Worm (Caenorhabditis elegans) whole organism, L4 larva: Measurements from ENCODE around the gene E02H1.1.

Experiments used
- D1046.2 ChIP-seq: fragments of 200-800 bp; sonication (Bioruptor generic); IDR thresholded peaks from 2 replicates; pipeline ENCODE4 v1.3.6; 2022; ENCODE audit warnings: missing genetic modification characterization, missing compliant biosample characterization
- F37D6.2 ChIP-seq: sonication (generic microtip); optimal IDR thresholded peaks from 2 replicates; lab custom pipeline; 2016; ENCODE audit warnings: mild to moderate bottlenecking, missing genetic modification characterization, missing compliant biosample characterization
- F44E2.7 ChIP-seq: fragments of 200-800 bp; sonication (Bioruptor generic); IDR thresholded peaks from 2 replicates; pipeline ENCODE4 v2.1.2; 2022; ENCODE audit warnings: missing genetic modification characterization, missing compliant biosample characterization
- R02D3.7 ChIP-seq: fragments of 150-350 bp; sonication (generic microtip); optimal IDR thresholded peaks from 3 replicates; lab custom pipeline; 2014; ENCODE audit warnings: missing biosample characterization, missing genetic modification characterization
- Y105C5A.15 ChIP-seq: fragments of 200-800 bp; sonication (Bioruptor generic); IDR thresholded peaks from 2 replicates; pipeline ENCODE4 v1.3.6; 2022; ENCODE audit warnings: missing genetic modification characterization, missing compliant biosample characterization
- Y75B8A.6 ChIP-seq: fragments of 200-800 bp; sonication (Bioruptor generic); IDR thresholded peaks from 2 replicates; pipeline ENCODE4 v1.3.6; 2022; ENCODE audit warnings: missing genetic modification reagents, missing genetic modification characterization, missing compliant biosample characterization
- aly-2 ChIP-seq: sonication (generic microtip); optimal IDR thresholded peaks from 2 replicates; lab custom pipeline; 2018; ENCODE audit warnings: missing biosample characterization, missing genetic modification characterization
- attf-4 ChIP-seq: sonication (generic microtip); optimal IDR thresholded peaks from 3 replicates; lab custom pipeline; 2017; ENCODE audit warnings: missing biosample characterization, missing genetic modification characterization
- ceh-62 ChIP-seq: sonication (generic microtip); optimal IDR thresholded peaks from 2 replicates; lab custom pipeline; 2017; ENCODE audit warnings: missing biosample characterization, missing genetic modification characterization
- cey-2 ChIP-seq: sonication (generic microtip); optimal IDR thresholded peaks from 3 replicates; lab custom pipeline; 2017; ENCODE audit warnings: missing genetic modification characterization, mild to moderate bottlenecking, missing compliant biosample characterization, antibody characterized with exemption, borderline replicate concordance; ENCODE audit not compliant: insufficient read depth
- daf-8 ChIP-seq: fragments of 200-800 bp; sonication (Bioruptor generic); IDR thresholded peaks from 2 replicates; pipeline ENCODE4 v1.3.6; 2022; ENCODE audit warnings: missing genetic modification characterization, missing compliant biosample characterization
- dmd-9 ChIP-seq: fragments of 200-800 bp; sonication (Bioruptor generic); IDR thresholded peaks from 2 replicates; pipeline ENCODE4 v1.3.6; 2022; ENCODE audit warnings: missing genetic modification reagents, missing genetic modification characterization, missing compliant biosample characterization
- dpl-1 ChIP-seq: fragments of 150-350 bp; optimal IDR thresholded peaks from 2 replicates; lab custom pipeline; 2014; ENCODE audit warnings: missing biosample characterization, missing genetic modification reagents, missing genetic modification characterization
- duxl-1 ChIP-seq: sonication (generic microtip); optimal IDR thresholded peaks from 2 replicates; lab custom pipeline; 2016; ENCODE audit warnings: mild to moderate bottlenecking, missing genetic modification characterization, moderate library complexity, missing compliant biosample characterization; ENCODE audit not compliant: poor library complexity
- dve-1 ChIP-seq: sonication (generic microtip); optimal IDR thresholded peaks from 2 replicates; lab custom pipeline; 2017; ENCODE audit warnings: antibody characterized with exemption, mild to moderate bottlenecking, missing genetic modification characterization, missing compliant biosample characterization; ENCODE audit not compliant: insufficient read depth
- egl-43 ChIP-seq: fragments of 200-800 bp; sonication (Bioruptor generic); IDR thresholded peaks from 2 replicates; pipeline ENCODE4 v1.3.6; 2022; ENCODE audit warnings: missing genetic modification reagents, missing genetic modification characterization, missing compliant biosample characterization
- fos-1 ChIP-seq: fragments of 150-350 bp; optimal IDR thresholded peaks from 2 replicates; lab custom pipeline; 2014; ENCODE audit warnings: missing biosample characterization, missing genetic modification characterization
- hlh-11 ChIP-seq: fragments of 200-800 bp; sonication (Bioruptor generic); optimal IDR thresholded peaks from 2 replicates; lab custom pipeline; 2018; ENCODE audit warnings: mild to moderate bottlenecking, missing genetic modification characterization, missing compliant biosample characterization
- hmg-1.1 ChIP-seq: fragments of 200-800 bp; sonication (Bioruptor generic); IDR thresholded peaks from 2 replicates; pipeline ENCODE4 v1.3.6; 2022; ENCODE audit warnings: missing genetic modification reagents, missing genetic modification characterization, missing compliant biosample characterization
- jun-1 ChIP-seq: fragments of 150-350 bp; optimal IDR thresholded peaks from 2 replicates; lab custom pipeline; 2014; ENCODE audit warnings: missing biosample characterization, missing genetic modification reagents, missing genetic modification characterization
- lin-1 ChIP-seq: fragments of 200-800 bp; sonication (Bioruptor generic); IDR thresholded peaks from 2 replicates; pipeline ENCODE4 v1.3.6; 2022; ENCODE audit warnings: missing genetic modification reagents, missing genetic modification characterization, missing compliant biosample characterization
- lin-39 ChIP-seq: fragments of 150-350 bp; optimal IDR thresholded peaks from 2 replicates; lab custom pipeline; 2014; ENCODE audit warnings: missing biosample characterization, missing genetic modification reagents, missing genetic modification characterization
- madf-5 ChIP-seq, 2 experiments: fragments of 200-800 bp; sonication (Bioruptor generic); IDR thresholded peaks; 2 replicates each; pipeline ENCODE4 v1.3.6; 2022; ENCODE audit warnings: missing compliant biosample characterization in 2 of 2, missing genetic modification characterization in 2 of 2
- mdt-29 ChIP-seq: fragments of 200-800 bp; sonication (Bioruptor generic); IDR thresholded peaks from 2 replicates; pipeline ENCODE4 v1.3.6; 2022; ENCODE audit warnings: missing genetic modification reagents, missing genetic modification characterization, missing compliant biosample characterization
- mxl-2 ChIP-seq: fragments of 200-800 bp; sonication (Bioruptor generic); conservative IDR thresholded peaks from 2 replicates; pipeline ENCODE4 v1.3.6; 2022; ENCODE audit warnings: missing genetic modification reagents, missing genetic modification characterization, missing compliant biosample characterization
- nhr-102 ChIP-seq: sonication (generic microtip); optimal IDR thresholded peaks from 2 replicates; lab custom pipeline; 2016; ENCODE audit warnings: mild to moderate bottlenecking, missing genetic modification characterization, moderate library complexity, missing compliant biosample characterization
- nhr-41 ChIP-seq: fragments of 200-800 bp; sonication (Bioruptor generic); IDR thresholded peaks from 2 replicates; pipeline ENCODE4 v1.3.6; 2022; ENCODE audit warnings: missing genetic modification reagents, missing genetic modification characterization, missing compliant biosample characterization
- nhr-76 ChIP-seq: fragments of 150-350 bp; optimal IDR thresholded peaks from 2 replicates; lab custom pipeline; 2014; ENCODE audit warnings: missing biosample characterization, missing genetic modification characterization
- sdz-12 ChIP-seq: fragments of 200-800 bp; sonication (Bioruptor generic); optimal IDR thresholded peaks from 2 replicates; lab custom pipeline; 2018; ENCODE audit warnings: mild to moderate bottlenecking, missing genetic modification characterization, missing compliant biosample characterization
- spr-3 ChIP-seq: fragments of 200-800 bp; sonication (Bioruptor generic); optimal IDR thresholded peaks from 2 replicates; lab custom pipeline; 2018; ENCODE audit warnings: mild to moderate bottlenecking, missing genetic modification characterization, missing compliant biosample characterization
- tag-97 ChIP-seq: fragments of 200-800 bp; sonication (Bioruptor generic); IDR thresholded peaks from 2 replicates; pipeline ENCODE4 v1.3.6; 2022; ENCODE audit warnings: missing genetic modification characterization, missing compliant biosample characterization
- unc-130 ChIP-seq: sonication (generic microtip); optimal IDR thresholded peaks from 2 replicates; lab custom pipeline; 2016; ENCODE audit warnings: missing genetic modification reagents, missing genetic modification characterization, missing compliant biosample characterization
- unc-62 ChIP-seq, 3 experiments: fragments of 150-350 bp in 1 of 3; sonication (generic microtip); optimal IDR thresholded peaks in 2 of 3; peaks in 1 of 3; 1 replicate in 1 of 3; 2 replicates in 2 of 3; lab custom pipeline; 2014 to 2017; ENCODE audit warnings: missing biosample characterization in 3 of 3, missing genetic modification characterization in 3 of 3, missing genetic modification reagents in 3 of 3, missing genotype in 1 of 3
- vab-7 ChIP-seq: fragments of 200-800 bp; sonication (Bioruptor generic); IDR thresholded peaks from 2 replicates; pipeline ENCODE4 v1.3.6; 2022; ENCODE audit warnings: missing genetic modification reagents, missing genetic modification characterization, missing compliant biosample characterization
- zag-1 ChIP-seq: fragments of 150-350 bp; optimal IDR thresholded peaks from 2 replicates; lab custom pipeline; 2014; ENCODE audit warnings: missing biosample characterization, missing genetic modification characterization
- zfp-2 ChIP-seq: sonication (generic microtip); optimal IDR thresholded peaks from 2 replicates; lab custom pipeline; 2016; ENCODE audit warnings: mild to moderate bottlenecking, missing genetic modification characterization, missing compliant biosample characterization
- zip-2 ChIP-seq: fragments of 150-350 bp; optimal IDR thresholded peaks from 2 replicates; lab custom pipeline; 2014; ENCODE audit warnings: missing biosample characterization, missing genetic modification characterization
- ztf-7 ChIP-seq: fragments of 150-350 bp; optimal IDR thresholded peaks from 2 replicates; lab custom pipeline; 2014; ENCODE audit warnings: missing biosample characterization, missing genetic modification characterization

E02H1.1 gene

ce11 chrII:9617039-9617901 lies 26.3 kb upstream of the E02H1.1 start, which contains the start of gene hal-3 (continued):
- no peak for TF ChIP-seq F37D6.2
- TF ChIP-seq attf-4: no peak
- TF ChIP-seq ceh-62 (tag; lab: Kevin White, UChicago): no peak
- TF ChIP-seq lin-1 (GFP tag; lab: Robert Waterston, UW): no peak; the same call in none of the 2 replicates
- no peak for TF ChIP-seq zip-2 (tag; lab: Kevin White, UChicago)
- no peak for TF ChIP-seq daf-8 (GFP tag; lab: Robert Waterston, UW)
- TF ChIP-seq sdz-12 (GFP tag; lab: Kevin White, UChicago): peak; percentile 18
- no peak for TF ChIP-seq unc-130 (GFP tag; lab: Kevin White, UChicago)

- no peak for TF ChIP-seq nhr-76 (tag; lab: Kevin White, UChicago)
- no peak for TF ChIP-seq F44E2.7
- TF ChIP-seq nhr-102: no peak
- no peak for TF ChIP-seq lin-39 (tag; lab: Kevin White, UChicago)
- no peak for TF ChIP-seq hmg-1.1 (GFP tag; lab: Robert Waterston, UW)
- TF ChIP-seq mxl-2 (GFP tag; lab: Robert Waterston, UW): no peak
- TF ChIP-seq zfp-2 (tag; lab: Kevin White, UChicago): no peak
- no peak for TF ChIP-seq vab-7 (GFP tag; lab: Robert Waterston, UW)
- TF ChIP-seq cey-2 (tag; lab: Kevin White, UChicago): no peak
- TF ChIP-seq madf-5 (GFP tag; IDR thresholded peaks at IDR 0.05; lab: Robert Waterston, UW): no peak
- no peak for TF ChIP-seq jun-1 (tag; lab: Kevin White, UChicago)
- TF ChIP-seq duxl-1 (tag; lab: Kevin White, UChicago): no peak
- no peak for TF ChIP-seq zip-2 (tag; lab: Kevin White, UChicago)
- TF ChIP-seq Y75B8A.6 (GFP tag; lab: Robert Waterston, UW): no peak
- TF ChIP-seq unc-62 (GFP tag; optimal IDR thresholded peaks at IDR 0.05 in 1 of 2; lab: Kevin White, UChicago): no peak
- no peak for TF ChIP-seq unc-62 (tag; optimal IDR thresholded peaks at IDR 0.05; lab: Kevin White, UChicago)
- no peak for TF ChIP-seq R02D3.7 (tag; lab: Kevin White, UChicago)
- TF ChIP-seq ceh-62 (tag; lab: Kevin White, UChicago): no peak
- TF ChIP-seq hlh-11 (tag; lab: Kevin White, UChicago): no peak
Observed at ce11 chrII:9614728-9615127, 23.8 kb upstream of the E02H1.1 start, which contains the start of gene hlh-6. Gene hlh-6, minus strand, starts transcription at chrII:9614828.

- TF ChIP-seq ztf-7 (tag; lab: Kevin White, UChicago) (no peak), nhr-41 (GFP tag; lab: Robert Waterston, UW) (no peak), dve-1 (no peak), Y105C5A.15 (GFP tag; lab: Robert Waterston, UW) (no peak), F37D6.2 (no peak), mdt-29 (no peak)
Observed at ce11 chrII:9611347-9611923, 20.5 kb upstream of the E02H1.1 start, which contains the start of the genes T15H9.5 and T15H9.4. Gene T15H9.5, minus strand, starts transcription at chrII:9611447. Gene T15H9.4, plus strand, starts transcription at chrII:9611873.

- no peak for TF ChIP-seq fos-1
- no peak for TF ChIP-seq spr-3 (GFP tag; lab: Kevin White, UChicago)
- TF ChIP-seq nhr-102: no peak
- TF ChIP-seq dmd-9 (GFP tag; lab: Robert Waterston, UW): no peak
- no peak for TF ChIP-seq unc-62 (GFP tag; optimal IDR thresholded peaks at IDR 0.05 in 1 of 2; lab: Kevin White, UChicago)
- TF ChIP-seq unc-62 (tag; optimal IDR thresholded peaks at IDR 0.05; lab: Kevin White, UChicago): no peak
- TF ChIP-seq D1046.2 (GFP tag; lab: Robert Waterston, UW): no peak
- TF ChIP-seq cey-2 (tag; lab: Kevin White, UChicago): no peak
- no peak for TF ChIP-seq hmg-1.1 (GFP tag; lab: Robert Waterston, UW)
- TF ChIP-seq egl-43 (GFP tag; lab: Robert Waterston, UW): no peak
- no peak for TF ChIP-seq tag-97 (GFP tag; lab: Robert Waterston, UW)
- TF ChIP-seq zag-1 (tag; lab: Kevin White, UChicago): no peak
- no peak for TF ChIP-seq aly-2
- TF ChIP-seq dpl-1: no peak
Observed at ce11 chrII:9609296-9609695, 18.3 kb upstream of the E02H1.1 start, which contains the start of gene pap-2. Gene pap-2, minus strand, starts transcription at chrII:9609396.
